Fruit fly (Drosophila melanogaster) whole organism, embryonic: Measurements from ENCODE around the gene CG10492.

Source experiments
- CG12104 ChIP-seq: fragments of 200-800 bp; sonication (Bioruptor generic); optimal IDR thresholded peaks from 3 replicates; lab custom pipeline; 2016; ENCODE audit warnings: missing biosample characterization, missing genetic modification characterization
- CG12942 ChIP-seq: fragments of 200-800 bp; sonication (Bioruptor generic); optimal IDR thresholded peaks from 3 replicates; lab custom pipeline; 2016; ENCODE audit warnings: missing biosample characterization, missing genetic modification characterization
- CG17361 ChIP-seq: fragments of 200-800 bp; sonication (Bioruptor generic); IDR thresholded peaks from 3 replicates; pipeline ENCODE4 v1.3.6; 2022; ENCODE audit warnings: missing biosample characterization, missing genetic modification characterization
- CG2199 ChIP-seq: fragments of 200-800 bp; sonication (Bioruptor generic); IDR thresholded peaks from 3 replicates; pipeline ENCODE4 v1.3.6; 2022; ENCODE audit warnings: missing biosample characterization, missing genetic modification characterization
- CG31388 ChIP-seq: fragments of 200-800 bp; sonication (Bioruptor generic); optimal IDR thresholded peaks from 2 replicates; lab custom pipeline; 2016; ENCODE audit warnings: missing biosample characterization, missing genetic modification characterization
- CG31441 ChIP-seq: fragments of 200-800 bp; sonication (Bioruptor generic); IDR thresholded peaks from 2 replicates; pipeline ENCODE4 v1.3.6; 2022; ENCODE audit warnings: missing biosample characterization, missing genetic modification characterization
- CG32767 ChIP-seq: fragments of 200-800 bp; sonication (Bioruptor generic); IDR thresholded peaks from 2 replicates; pipeline ENCODE4 v1.3.6; 2022; ENCODE audit warnings: missing biosample characterization, missing genetic modification characterization
- CG33213 ChIP-seq: fragments of 200-800 bp; sonication (Bioruptor generic); optimal IDR thresholded peaks from 3 replicates; lab custom pipeline; 2016; ENCODE audit warnings: missing biosample characterization, missing genetic modification characterization
- CG4730 ChIP-seq: fragments of 200-800 bp; sonication (Bioruptor generic); IDR thresholded peaks from 2 replicates; pipeline ENCODE4 v1.3.6; 2022; ENCODE audit warnings: missing biosample characterization, missing genetic modification characterization
- CG4854 ChIP-seq: fragments of 200-800 bp; sonication (Bioruptor generic); optimal IDR thresholded peaks from 2 replicates; lab custom pipeline; 2016; ENCODE audit warnings: missing biosample characterization, missing genetic modification characterization, inconsistent platforms
- CG6254 ChIP-seq: fragments of 200-800 bp; sonication (Bioruptor generic); optimal IDR thresholded peaks from 3 replicates; lab custom pipeline; 2017; ENCODE audit warnings: mild to moderate bottlenecking, missing biosample characterization, missing genetic modification reagents, missing genetic modification characterization
- CG7786 ChIP-seq: fragments of 200-800 bp; sonication (Bioruptor generic); optimal IDR thresholded peaks from 2 replicates; lab custom pipeline; 2016; ENCODE audit warnings: missing biosample characterization, missing genetic modification characterization
- CG8290 ChIP-seq, 3 experiments: fragments of 200-800 bp; sonication (Bioruptor generic); optimal IDR thresholded peaks; 2 replicates each; lab custom pipeline; 2016 to 2019; ENCODE audit warnings: missing biosample characterization in 3 of 3, missing genetic modification characterization in 3 of 3, mild to moderate bottlenecking in 2 of 3, moderate library complexity in 1 of 3
- CG8765 ChIP-seq: fragments of 200-800 bp; sonication (Bioruptor generic); IDR thresholded peaks from 2 replicates; pipeline ENCODE4 v1.3.6; 2022; ENCODE audit warnings: missing biosample characterization, missing genetic modification characterization
- CG8944 ChIP-seq: fragments of 200-800 bp; sonication (Bioruptor generic); optimal IDR thresholded peaks from 3 replicates; lab custom pipeline; 2016; ENCODE audit warnings: missing biosample characterization, missing genetic modification characterization
- CG9609 ChIP-seq: fragments of 200-800 bp; sonication (Bioruptor generic); optimal IDR thresholded peaks from 3 replicates; lab custom pipeline; 2016; ENCODE audit warnings: missing biosample characterization, missing genetic modification characterization
- Dll ChIP-seq: fragments of 200-800 bp; sonication (Bioruptor generic); IDR thresholded peaks from 4 replicates; pipeline ENCODE4 v1.3.6; 2022; ENCODE audit warnings: missing biosample characterization, missing genetic modification characterization; ENCODE audit not compliant: partially characterized antibody
- H2.0 ChIP-seq: fragments of 200-800 bp; sonication (Bioruptor generic); IDR thresholded peaks from 2 replicates; pipeline ENCODE4 v1.3.6; 2022; ENCODE audit warnings: missing biosample characterization, missing genetic modification characterization
- Hr78 ChIP-seq, 2 experiments: fragments of 200-800 bp in 1 of 2; fragments of >200 bp in 1 of 2; sonication (Bioruptor generic) in 1 of 2; optimal IDR thresholded peaks; 2 replicates each; lab custom pipeline; 2017 to 2019; ENCODE audit warnings: missing biosample characterization in 2 of 2, missing genetic modification characterization in 2 of 2, mild to moderate bottlenecking in 1 of 2, moderate library complexity in 1 of 2
- MBD-R2 ChIP-seq: fragments of 200-800 bp; sonication (Bioruptor generic); IDR thresholded peaks from 2 replicates; pipeline ENCODE4 v1.3.6; 2022; ENCODE audit warnings: missing biosample characterization, missing genetic modification characterization
- Meics ChIP-seq: fragments of 200-800 bp; sonication (Bioruptor generic); optimal IDR thresholded peaks from 2 replicates; lab custom pipeline; 2017; ENCODE audit warnings: missing biosample characterization, mild to moderate bottlenecking, missing genetic modification characterization
- NK7.1 ChIP-seq: fragments of 200-800 bp; sonication (Bioruptor generic); optimal IDR thresholded peaks from 3 replicates; lab custom pipeline; 2016; ENCODE audit warnings: missing biosample characterization, missing genetic modification characterization
- Pdp1 ChIP-seq, 2 experiments: fragments of 200-800 bp; sonication (Bioruptor generic); optimal IDR thresholded peaks; 3 replicates each; lab custom pipeline; 2016; ENCODE audit warnings: missing biosample characterization in 2 of 2, missing genetic modification characterization in 2 of 2, mild to moderate bottlenecking in 1 of 2, moderate library complexity in 1 of 2
- Sry-β ChIP-seq: fragments of 200-800 bp; sonication (Bioruptor generic); optimal IDR thresholded peaks from 2 replicates; lab custom pipeline; 2018; ENCODE audit warnings: missing biosample characterization, mild to moderate bottlenecking, missing genetic modification characterization, moderate library complexity
- Taf1 ChIP-seq: fragments of 200-800 bp; sonication (Bioruptor generic); IDR thresholded peaks from 2 replicates; pipeline ENCODE4 v1.3.6; 2022; ENCODE audit warnings: missing biosample characterization, missing genetic modification characterization
- Usf ChIP-seq: fragments of 200-800 bp; sonication (Bioruptor generic); optimal IDR thresholded peaks from 2 replicates; lab custom pipeline; 2017; ENCODE audit warnings: missing genotype, missing biosample characterization, missing genetic modification characterization
- ase ChIP-seq: fragments of 200-800 bp; sonication (Bioruptor generic); IDR thresholded peaks from 3 replicates; pipeline ENCODE4 v1.3.6; 2022; ENCODE audit warnings: missing biosample characterization, missing genetic modification characterization
- ash1 ChIP-seq: fragments of 200-800 bp; sonication (Bioruptor generic); optimal IDR thresholded peaks from 2 replicates; lab custom pipeline; 2018; ENCODE audit warnings: missing biosample characterization, mild to moderate bottlenecking, missing genetic modification characterization
- chinmo ChIP-seq: fragments of 200-800 bp; sonication (Bioruptor generic); IDR thresholded peaks from 4 replicates; pipeline ENCODE4 v1.3.6; 2022; ENCODE audit warnings: missing biosample characterization, missing genetic modification characterization; ENCODE audit not compliant: partially characterized antibody
- da ChIP-seq: fragments of 200-800 bp; sonication (Bioruptor generic); optimal IDR thresholded peaks from 2 replicates; lab custom pipeline; 2016; ENCODE audit warnings: missing biosample characterization, missing genetic modification characterization
- dm ChIP-seq: fragments of 200-800 bp; sonication (Bioruptor generic); optimal IDR thresholded peaks from 3 replicates; lab custom pipeline; 2016; ENCODE audit warnings: missing biosample characterization, missing genetic modification characterization
- eyg ChIP-seq: fragments of 200-800 bp; sonication (Bioruptor generic); optimal IDR thresholded peaks from 3 replicates; lab custom pipeline; 2016; ENCODE audit warnings: missing biosample characterization, missing genetic modification characterization
- fru ChIP-seq: fragments of >200 bp; optimal IDR thresholded peaks from 2 replicates; lab custom pipeline; 2017
- gce ChIP-seq: fragments of 200-800 bp; sonication (Bioruptor generic); IDR thresholded peaks from 3 replicates; pipeline ENCODE4 v1.3.6; 2022; ENCODE audit warnings: missing biosample characterization, missing genetic modification characterization
- grn ChIP-seq: fragments of 200-800 bp; sonication (Bioruptor generic); optimal IDR thresholded peaks from 3 replicates; lab custom pipeline; 2017; ENCODE audit warnings: missing biosample characterization, missing genetic modification characterization
- hbn ChIP-seq: fragments of 200-800 bp; sonication (Bioruptor generic); IDR thresholded peaks from 2 replicates; pipeline ENCODE4 v1.3.6; 2022; ENCODE audit warnings: missing biosample characterization, missing genetic modification characterization; ENCODE audit not compliant: partially characterized antibody
- knrl ChIP-seq: fragments of 200-800 bp; sonication (Bioruptor generic); IDR thresholded peaks from 3 replicates; pipeline ENCODE4 v1.3.6; 2022; ENCODE audit warnings: missing biosample characterization, missing genetic modification characterization; ENCODE audit not compliant: partially characterized antibody
- mam ChIP-seq: fragments of 200-800 bp; sonication (Bioruptor generic); optimal IDR thresholded peaks from 3 replicates; lab custom pipeline; 2016; ENCODE audit warnings: missing biosample characterization, missing genetic modification characterization
- phol ChIP-seq: fragments of 200-800 bp; sonication (Bioruptor generic); optimal IDR thresholded peaks from 3 replicates; lab custom pipeline; 2018; ENCODE audit warnings: missing biosample characterization, mild to moderate bottlenecking, missing genetic modification characterization, moderate library complexity
- psq ChIP-seq: fragments of 200-800 bp; sonication (Bioruptor generic); optimal IDR thresholded peaks from 2 replicates; lab custom pipeline; 2017; ENCODE audit warnings: missing biosample characterization, missing genetic modification characterization
- pum ChIP-seq: fragments of 200-800 bp; sonication (Bioruptor generic); optimal IDR thresholded peaks from 2 replicates; lab custom pipeline; 2016; ENCODE audit warnings: missing biosample characterization, missing genetic modification characterization
- rib ChIP-seq: fragments of 200-800 bp; sonication (Bioruptor generic); IDR thresholded peaks from 2 replicates; pipeline ENCODE4 v1.3.6; 2022; ENCODE audit warnings: missing biosample characterization, missing genetic modification characterization
- ro ChIP-seq: fragments of 200-800 bp; sonication (Bioruptor generic); IDR thresholded peaks from 2 replicates; pipeline ENCODE4 v1.3.6; 2022; ENCODE audit warnings: missing biosample characterization, missing genetic modification characterization
- row ChIP-seq: fragments of 200-800 bp; sonication (Bioruptor generic); IDR thresholded peaks from 3 replicates; pipeline ENCODE4 v1.3.6; 2022; ENCODE audit warnings: missing biosample characterization, missing genetic modification characterization
- sens ChIP-seq: fragments of 200-800 bp; sonication (Bioruptor generic); peaks from one replicate; lab custom pipeline; 2016; ENCODE audit warnings: missing biosample characterization, missing genetic modification characterization
- sens-2 ChIP-seq: fragments of 200-800 bp; sonication (Bioruptor generic); IDR thresholded peaks from 2 replicates; pipeline ENCODE4 v1.3.6; 2022; ENCODE audit warnings: missing biosample characterization, missing genetic modification characterization
- tap ChIP-seq: fragments of 200-800 bp; optimal IDR thresholded peaks from 3 replicates; lab custom pipeline; 2019; ENCODE audit warnings: missing biosample characterization, mild to moderate bottlenecking, missing genetic modification characterization, moderate library complexity
- tll ChIP-seq, 2 experiments: fragments of 200-800 bp in 1 of 2; fragments of >200 bp in 1 of 2; sonication (Bioruptor generic) in 1 of 2; optimal IDR thresholded peaks; 2 replicates each; lab custom pipeline; 2017 to 2019; ENCODE audit warnings: missing biosample characterization in 2 of 2, missing genetic modification characterization in 2 of 2, mild to moderate bottlenecking in 1 of 2, moderate library complexity in 1 of 2
- wdn ChIP-seq: fragments of 200-800 bp; sonication (Bioruptor generic); IDR thresholded peaks from 2 replicates; pipeline ENCODE4 v1.3.6; 2022; ENCODE audit warnings: missing biosample characterization, missing genetic modification characterization

CG10492 gene

DNA sequence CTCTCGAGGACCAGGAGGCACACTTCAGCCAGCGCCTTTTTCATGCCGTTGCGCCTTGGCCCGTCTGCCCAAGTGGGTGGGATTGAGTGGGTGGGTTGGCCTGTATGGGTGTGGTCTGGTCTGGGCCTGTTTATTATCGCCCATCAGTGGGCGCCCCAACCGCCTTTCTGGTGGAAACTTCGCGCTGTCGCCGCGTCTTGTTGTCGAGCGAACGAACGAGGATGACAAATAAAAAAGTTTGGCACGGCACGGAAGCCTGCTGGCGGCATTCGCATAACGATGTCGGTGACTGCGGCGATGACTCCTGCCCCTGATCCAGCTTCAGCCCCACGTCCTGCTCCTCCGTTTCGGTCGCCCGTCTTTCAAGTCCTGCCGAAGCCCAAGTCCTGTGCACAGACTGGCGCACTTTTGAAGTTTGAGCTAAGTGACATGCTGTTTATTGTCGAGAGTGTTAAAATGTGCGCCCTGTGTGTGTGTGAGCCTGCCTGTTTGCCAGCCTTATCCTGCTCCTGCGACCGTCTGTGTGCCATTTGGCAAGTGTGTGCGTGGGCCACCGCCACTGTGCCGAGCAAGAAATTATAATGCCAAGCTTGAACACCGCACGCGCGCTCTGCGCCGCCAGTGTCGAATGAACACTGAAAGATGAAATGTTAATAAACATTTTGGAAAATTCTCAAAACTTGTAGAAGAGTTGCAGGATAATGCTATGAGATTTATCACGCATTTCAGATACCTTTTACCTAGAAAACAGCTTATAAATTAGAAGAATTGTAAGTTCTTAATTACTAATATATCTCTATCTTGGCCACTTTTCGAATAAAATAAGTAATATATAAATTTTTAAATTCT is 39.6 kb upstream of the CG10492 start (continued):
- no peak for TF ChIP-seq CG2199 (GFP tag; lab: Robert Waterston, UW)
- TF ChIP-seq Meics (GFP tag; lab: Kevin White, UChicago) = peak; percentile 88
- TF ChIP-seq Taf1 (GFP tag; lab: Robert Waterston, UW) = peak; percentile 54; the same call in 1 of the 2 replicates
- TF ChIP-seq sens (GFP tag; lab: Kevin White, UChicago) = peak; percentile 80
- no peak for TF ChIP-seq gce
- no peak for TF ChIP-seq Dll (GFP tag; lab: Robert Waterston, UW)
- peak; percentile 49 for TF ChIP-seq CG12104 (GFP tag; lab: Kevin White, UChicago)
- TF ChIP-seq pum (GFP tag; lab: Kevin White, UChicago) = peak; percentile 3
- no peak for TF ChIP-seq ase (GFP tag; lab: Robert Waterston, UW)
- TF ChIP-seq Hr78 (GFP tag; optimal IDR thresholded peaks at IDR 0.05; lab: Kevin White, UChicago) = peak in 1 of 2 experiments; percentile 26
- no peak for TF ChIP-seq fru (lab: Kevin White, UChicago)
- no peak for TF ChIP-seq hbn (GFP tag; lab: Robert Waterston, UW)
- no peak for TF ChIP-seq CG7786 (GFP tag; lab: Kevin White, UChicago)
- TF ChIP-seq CG8290 (GFP tag; optimal IDR thresholded peaks at IDR 0.05; lab: Kevin White, UChicago) = no peak
- TF ChIP-seq CG8290 (tag; optimal IDR thresholded peaks at IDR 0.05; lab: Kevin White, UChicago) = peak in 1 of 2 experiments; percentile 25
- no peak for TF ChIP-seq psq (GFP tag; lab: Kevin White, UChicago)
- no peak for TF ChIP-seq ash1 (GFP tag; lab: Kevin White, UChicago)
- TF ChIP-seq mam (GFP tag; lab: Kevin White, UChicago) = peak; percentile 20
- TF ChIP-seq CG17361 (GFP tag; lab: Robert Waterston, UW) = peak; percentile 80; the same call in 2 of the 3 replicates
- TF ChIP-seq CG12942 (GFP tag; lab: Kevin White, UChicago) = peak; percentile 15
- TF ChIP-seq phol = peak; percentile 77
- 0 out of 4 replicates have a peak, but pooled peaks have one; percentile 58 for TF ChIP-seq chinmo (GFP tag; lab: Robert Waterston, UW)
- TF ChIP-seq row (GFP tag; lab: Robert Waterston, UW) = peak; percentile 82
- no peak for TF ChIP-seq da (GFP tag; lab: Kevin White, UChicago)
- no peak for TF ChIP-seq grn (GFP tag; lab: Kevin White, UChicago)
- peak; percentile 11 for TF ChIP-seq CG6254
- peak; percentile 61; the same call in 1 of the 2 replicates for TF ChIP-seq CG32767
- TF ChIP-seq CG8944 (GFP tag; lab: Kevin White, UChicago) = no peak
- peak; percentile 42; the same call in 1 of the 2 replicates for TF ChIP-seq wdn (GFP tag; lab: Robert Waterston, UW)
- TF ChIP-seq tap = peak; percentile 62
- TF ChIP-seq MBD-R2 (GFP tag; lab: Robert Waterston, UW) = no peak
- no peak for TF ChIP-seq rib (GFP tag; lab: Robert Waterston, UW)
- TF ChIP-seq knrl = no peak
- TF ChIP-seq sens-2 (GFP tag; lab: Robert Waterston, UW) = no peak
- peak; percentile 84 for TF ChIP-seq CG31441 (GFP tag; lab: Robert Waterston, UW)
- peak; percentile 16; the same call in 1 of the 2 replicates for TF ChIP-seq CG4730 (GFP tag; lab: Robert Waterston, UW)
- 0 out of 2 replicates have a peak, but pooled peaks have one; percentile 29 for TF ChIP-seq H2.0 (GFP tag; lab: Robert Waterston, UW)
- TF ChIP-seq NK7.1 = no peak
- no peak for TF ChIP-seq eyg
- TF ChIP-seq dm (GFP tag; lab: Kevin White, UChicago) = no peak
- TF ChIP-seq CG33213 (GFP tag; lab: Kevin White, UChicago) = no peak
- TF ChIP-seq CG9609 (GFP tag; lab: Kevin White, UChicago) = no peak
- TF ChIP-seq ro (GFP tag; lab: Robert Waterston, UW) = no peak
- TF ChIP-seq Usf (GFP tag; lab: Kevin White, UChicago) = peak; percentile 21
- TF ChIP-seq Sry-β (GFP tag; lab: Kevin White, UChicago) = no peak
- TF ChIP-seq tll (GFP tag; optimal IDR thresholded peaks at IDR 0.05; lab: Kevin White, UChicago) = no peak
- TF ChIP-seq CG31388 (GFP tag; lab: Kevin White, UChicago) = peak; percentile 35
- no peak for TF ChIP-seq CG8765
- no peak for TF ChIP-seq CG4854 (GFP tag; lab: Kevin White, UChicago)
- peak; percentile 17 to 22 for TF ChIP-seq Pdp1 (GFP tag; optimal IDR thresholded peaks at IDR 0.05; lab: Kevin White, UChicago)
